Worm (Caenorhabditis elegans) whole organism, L1 larva: Measurements from ENCODE around the gene K05F1.1.
"Not testable (repeated sequence)": the region's sequence is repeated elsewhere in the genome, so short reads cannot be mapped to it uniquely, and the experiment has no call there.

Experiments
- C16A3.4 ChIP-seq: fragments of 150-350 bp; optimal IDR thresholded peaks from 2 replicates; lab custom pipeline; 2014; ENCODE audit warnings: missing biosample characterization, missing genetic modification characterization
- C34B4.2 ChIP-seq: sonication (generic microtip); optimal IDR thresholded peaks from 2 replicates; lab custom pipeline; 2017; ENCODE audit warnings: mild to moderate bottlenecking, missing genetic modification characterization, missing compliant biosample characterization
- alr-1 ChIP-seq: fragments of 200-800 bp; sonication (Bioruptor generic); optimal IDR thresholded peaks from 2 replicates; lab custom pipeline; 2018; ENCODE audit warnings: borderline replicate concordance, mild to moderate bottlenecking, missing genetic modification characterization, missing compliant biosample characterization
- blmp-1 ChIP-seq: fragments of 150-350 bp; optimal IDR thresholded peaks from 2 replicates; lab custom pipeline; 2014; ENCODE audit warnings: missing biosample characterization, missing genetic modification characterization
- ceh-8 ChIP-seq: fragments of 200-800 bp; sonication (Bioruptor generic); optimal IDR thresholded peaks from 2 replicates; lab custom pipeline; 2018; ENCODE audit warnings: mild to moderate bottlenecking, missing genetic modification characterization, moderate library complexity, missing compliant biosample characterization
- ceh-88 ChIP-seq: fragments of 200-800 bp; sonication (Bioruptor generic); IDR thresholded peaks from 2 replicates; pipeline ENCODE4 v1.3.6; 2022; ENCODE audit warnings: missing genetic modification characterization, missing compliant biosample characterization
- efl-3 ChIP-seq: fragments of 200-800 bp; sonication (Bioruptor generic); optimal IDR thresholded peaks from 2 replicates; lab custom pipeline; 2018; ENCODE audit warnings: mild to moderate bottlenecking, missing genetic modification characterization, missing compliant biosample characterization
- elt-2 ChIP-seq: sonication (generic microtip); optimal IDR thresholded peaks from 2 replicates; lab custom pipeline; 2016; ENCODE audit warnings: missing genetic modification characterization, mild to moderate bottlenecking, inconsistent platforms, missing compliant biosample characterization, missing genetic modification reagents
- elt-3 ChIP-seq, 6 experiments: fragments of 150-350 bp in 1 of 6; sonication (generic microtip); optimal IDR thresholded peaks; 2 replicates each; lab custom pipeline; 2017 to 2018; ENCODE audit warnings: missing biosample characterization in 6 of 6, missing genetic modification characterization in 6 of 6, inconsistent platforms in 1 of 6
- ets-5 ChIP-seq: fragments of 200-800 bp; sonication (Bioruptor generic); IDR thresholded peaks from 2 replicates; pipeline ENCODE4 v1.3.6; 2022; ENCODE audit warnings: missing genetic modification characterization, missing compliant biosample characterization
- fkh-8 ChIP-seq: sonication (generic microtip); optimal IDR thresholded peaks from 2 replicates; lab custom pipeline; 2016; ENCODE audit warnings: mild to moderate bottlenecking, missing genetic modification characterization, missing compliant biosample characterization
- grh-1 ChIP-seq: fragments of 200-800 bp; sonication (Bioruptor generic); IDR thresholded peaks from 2 replicates; pipeline ENCODE4 v1.3.6; 2022; ENCODE audit warnings: missing genetic modification reagents, missing genetic modification characterization, missing compliant biosample characterization
- hlh-4 ChIP-seq: sonication (generic microtip); optimal IDR thresholded peaks from 2 replicates; lab custom pipeline; 2016; ENCODE audit warnings: mild to moderate bottlenecking, missing genetic modification characterization, missing compliant biosample characterization
- irx-1 ChIP-seq: sonication (generic microtip); optimal IDR thresholded peaks from 2 replicates; lab custom pipeline; 2016; ENCODE audit warnings: missing genetic modification characterization, missing compliant biosample characterization
- jun-1 ChIP-seq: fragments of 150-350 bp; optimal IDR thresholded peaks from 2 replicates; lab custom pipeline; 2014; ENCODE audit warnings: missing biosample characterization, missing genetic modification reagents, missing genetic modification characterization
- lin-14 ChIP-seq: fragments of 200-800 bp; sonication (Bioruptor generic); optimal IDR thresholded peaks from 2 replicates; lab custom pipeline; 2018; ENCODE audit warnings: mild to moderate bottlenecking, missing genetic modification characterization, moderate library complexity, missing compliant biosample characterization
- lin-15B ChIP-seq: fragments of 150-350 bp; sonication (generic microtip); optimal IDR thresholded peaks from 3 replicates; lab custom pipeline; 2014; ENCODE audit warnings: missing biosample characterization, missing genetic modification characterization
- lin-39 ChIP-seq: fragments of 150-350 bp; optimal IDR thresholded peaks from 2 replicates; lab custom pipeline; 2014; ENCODE audit warnings: missing biosample characterization, missing genetic modification reagents, missing genetic modification characterization
- lsy-2 ChIP-seq, 2 experiments: fragments of 150-350 bp; optimal IDR thresholded peaks; 2 replicates each; lab custom pipeline; 2014; ENCODE audit warnings: missing biosample characterization in 2 of 2, missing genetic modification characterization in 2 of 2
- mdl-1 ChIP-seq, 2 experiments: fragments of 150-350 bp; optimal IDR thresholded peaks; 2 replicates each; lab custom pipeline; 2014 to 2017; ENCODE audit warnings: missing biosample characterization in 2 of 2, missing genetic modification characterization in 2 of 2, inconsistent platforms in 1 of 2
- mep-1 ChIP-seq: fragments of 150-350 bp; optimal IDR thresholded peaks from 2 replicates; lab custom pipeline; 2014; ENCODE audit warnings: missing biosample characterization, missing genetic modification characterization
- nhr-11 ChIP-seq: fragments of 150-350 bp; optimal IDR thresholded peaks from 2 replicates; lab custom pipeline; 2014; ENCODE audit warnings: missing biosample characterization, missing genetic modification characterization
- nhr-12 ChIP-seq: sonication (generic microtip); optimal IDR thresholded peaks from 2 replicates; lab custom pipeline; 2017; ENCODE audit warnings: missing biosample characterization, missing genetic modification characterization
- nhr-19 ChIP-seq: fragments of 200-800 bp; sonication (Bioruptor generic); conservative IDR thresholded peaks from 2 replicates; pipeline ENCODE4 v1.3.6; 2022; ENCODE audit warnings: missing genetic modification characterization, missing compliant biosample characterization
- nhr-20 ChIP-seq: sonication (generic microtip); optimal IDR thresholded peaks from 2 replicates; lab custom pipeline; 2016; ENCODE audit warnings: mild to moderate bottlenecking, missing genetic modification characterization, missing compliant biosample characterization
- nhr-237 ChIP-seq: fragments of 150-350 bp; optimal IDR thresholded peaks from 2 replicates; lab custom pipeline; 2014; ENCODE audit warnings: missing biosample characterization, missing genetic modification characterization
- nhr-28 ChIP-seq: fragments of 150-350 bp; optimal IDR thresholded peaks from 2 replicates; lab custom pipeline; 2014; ENCODE audit warnings: missing biosample characterization, missing genetic modification characterization
- nhr-71 ChIP-seq: sonication (generic microtip); optimal IDR thresholded peaks from 2 replicates; lab custom pipeline; 2016; ENCODE audit warnings: mild to moderate bottlenecking, missing genetic modification characterization, moderate library complexity, missing compliant biosample characterization
- nhr-77 ChIP-seq: fragments of 150-350 bp; optimal IDR thresholded peaks from 2 replicates; lab custom pipeline; 2014; ENCODE audit warnings: missing biosample characterization, missing genetic modification characterization
- nhr-85 ChIP-seq: sonication (generic microtip); peaks from one replicate; lab custom pipeline; 2016; ENCODE audit warnings: missing genetic modification characterization, inconsistent platforms, missing compliant biosample characterization
- nhr-90 ChIP-seq: sonication (generic microtip); optimal IDR thresholded peaks from 2 replicates; lab custom pipeline; 2016; ENCODE audit warnings: mild to moderate bottlenecking, missing genetic modification characterization, missing compliant biosample characterization; ENCODE audit not compliant: poor library complexity
- rnt-1 ChIP-seq: sonication (generic microtip); optimal IDR thresholded peaks from 2 replicates; lab custom pipeline; 2016; ENCODE audit warnings: mild to moderate bottlenecking, missing genetic modification characterization, moderate library complexity, missing compliant biosample characterization
- skn-1 ChIP-seq: fragments of 150-350 bp; optimal IDR thresholded peaks from 2 replicates; lab custom pipeline; 2014; ENCODE audit warnings: missing biosample characterization, missing genetic modification characterization
- snpc-4 ChIP-seq: fragments of 150-350 bp; optimal IDR thresholded peaks from 2 replicates; lab custom pipeline; 2014; ENCODE audit warnings: missing biosample characterization, missing genetic modification characterization
- snu-23 ChIP-seq: sonication (generic microtip); optimal IDR thresholded peaks from 2 replicates; lab custom pipeline; 2016; ENCODE audit warnings: missing genetic modification characterization, missing compliant biosample characterization
- sup-37 ChIP-seq: fragments of 200-800 bp; sonication (Bioruptor generic); optimal IDR thresholded peaks from 2 replicates; lab custom pipeline; 2018; ENCODE audit warnings: mild to moderate bottlenecking, missing genetic modification characterization, missing compliant biosample characterization
- tbx-2 ChIP-seq: sonication (generic microtip); optimal IDR thresholded peaks from 2 replicates; lab custom pipeline; 2016; ENCODE audit warnings: missing genetic modification characterization, missing compliant biosample characterization
- unc-30 ChIP-seq: sonication (generic microtip); optimal IDR thresholded peaks from 2 replicates; lab custom pipeline; 2017; ENCODE audit warnings: missing biosample characterization, missing genetic modification characterization
- unc-98 ChIP-seq: fragments of 200-800 bp; sonication (Bioruptor generic); IDR thresholded peaks from 2 replicates; pipeline ENCODE4 v1.3.6; 2022; ENCODE audit warnings: missing genetic modification characterization, missing compliant biosample characterization
- zag-1 ChIP-seq: fragments of 150-350 bp; optimal IDR thresholded peaks from 2 replicates; lab custom pipeline; 2014; ENCODE audit warnings: missing biosample characterization, missing genetic modification characterization
- ztf-4 ChIP-seq: fragments of 150-350 bp; optimal IDR thresholded peaks from 2 replicates; lab custom pipeline; 2014; ENCODE audit warnings: missing biosample characterization, missing genetic modification characterization

Gene K05F1.1

ce11 chrII:5801075-5801474 is at the start of gene K05F1.1, which contains the start of gene K05F1.9:
Gene K05F1.1, plus strand, starts transcription at chrII:5801382.
Gene K05F1.9, minus strand, starts transcription at chrII:5801175.
- no peak for TF ChIP-seq zag-1
- no peak for TF ChIP-seq nhr-90 (tag; lab: Kevin White, UChicago)
- no peak for TF ChIP-seq snpc-4 (tag; lab: Kevin White, UChicago)
- no peak for TF ChIP-seq lin-15B (tag; lab: Kevin White, UChicago)
- no peak for TF ChIP-seq skn-1 (tag; lab: Kevin White, UChicago)
- TF ChIP-seq nhr-19 (GFP tag; lab: Robert Waterston, UW), result no peak
- TF ChIP-seq nhr-77, result no peak
- no peak for TF ChIP-seq tbx-2 (tag; lab: Kevin White, UChicago)
- no peak for TF ChIP-seq mdl-1 (tag; optimal IDR thresholded peaks at IDR 0.05; lab: Kevin White, UChicago)

ce11 chrII:5754168-5754567 is 47.0 kb upstream of the K05F1.1 start, which contains the start of gene F10C1.8:
Gene F10C1.8, plus strand, starts transcription at chrII:5754468.
- no peak for TF ChIP-seq irx-1 (tag; lab: Kevin White, UChicago)
- no peak for TF ChIP-seq nhr-237 (tag; lab: Kevin White, UChicago)
- TF ChIP-seq nhr-11 (tag; lab: Kevin White, UChicago), result no peak
- TF ChIP-seq sup-37 (GFP tag; lab: Kevin White, UChicago), result no peak
- no peak for TF ChIP-seq efl-3
- no peak for TF ChIP-seq alr-1 (tag; lab: Kevin White, UChicago)
- no peak for TF ChIP-seq unc-30
- TF ChIP-seq ceh-8 (GFP tag; lab: Kevin White, UChicago), result no peak
- no peak for TF ChIP-seq grh-1 (GFP tag; lab: Robert Waterston, UW)

- not testable (repeated sequence) for TF ChIP-seq C34B4.2, elt-2, blmp-1 (tag; lab: Kevin White, UChicago)
Observed at ce11 chrII:5757656-5758055, 43.5 kb upstream of the K05F1.1 start, which contains the start of the genes F10C1.3 and F10C1.23. Gene F10C1.3, minus strand, starts transcription at chrII:5757756. Gene F10C1.23, plus strand, starts transcription at chrII:5758040.

- TF ChIP-seq jun-1 (tag; lab: Kevin White, UChicago), result no peak
Observed at ce11 chrII:5765318-5765717, 35.9 kb upstream of the K05F1.1 start, which contains the start of gene ifb-1. Gene ifb-1, plus strand, starts transcription at chrII:5765618.

ce11 chrII:5768274-5768820 is 32.8 kb upstream of the K05F1.1 start:
- peak; percentile 12 for TF ChIP-seq rnt-1 (tag; lab: Kevin White, UChicago)
- no peak for TF ChIP-seq fkh-8 (tag; lab: Kevin White, UChicago)
- TF ChIP-seq ets-5 (GFP tag; lab: Robert Waterston, UW), result no peak
- peak; percentile 3 for TF ChIP-seq nhr-71
- peak; percentile 88 for TF ChIP-seq nhr-85 (tag; lab: Kevin White, UChicago)
- TF ChIP-seq unc-98 (GFP tag; lab: Robert Waterston, UW), result no peak
- TF ChIP-seq nhr-20 (tag; lab: Kevin White, UChicago), result peak; percentile 34
- TF ChIP-seq elt-3 (tag; optimal IDR thresholded peaks at IDR 0.05; lab: Kevin White, UChicago), result peak in 2 of 6 experiments; percentile 19 to 59
- no peak for TF ChIP-seq nhr-28 (tag; lab: Kevin White, UChicago)
- no peak for TF ChIP-seq efl-3
- TF ChIP-seq C16A3.4 (tag; lab: Kevin White, UChicago), result no peak
- peak; percentile 67 for TF ChIP-seq lin-14 (GFP tag; lab: Kevin White, UChicago)
- no peak for TF ChIP-seq hlh-4
- peak; percentile 40 for TF ChIP-seq mep-1 (tag; lab: Kevin White, UChicago)
- TF ChIP-seq ztf-4 (tag; lab: Kevin White, UChicago), result no peak
- peak; percentile 36 for TF ChIP-seq snu-23 (GFP tag; lab: Kevin White, UChicago)
- TF ChIP-seq lin-39, result peak; percentile 41
- TF ChIP-seq lsy-2 (tag; optimal IDR thresholded peaks at IDR 0.05; lab: Kevin White, UChicago), result no peak
- no peak for TF ChIP-seq ceh-88 (GFP tag; lab: Robert Waterston, UW)
- TF ChIP-seq nhr-12, result no peak
- peak; percentile 44 for TF ChIP-seq blmp-1 (tag; lab: Kevin White, UChicago)
